Worm (Caenorhabditis elegans) whole organism, midembryonic: ENCODE results near the gene dot-1.5.

Experiments
- T22C8.4 ChIP-seq: fragments of 200-800 bp; sonication (Bioruptor generic); IDR thresholded peaks from 2 replicates; pipeline ENCODE4 v1.3.6; 2022; ENCODE audit warnings: missing genetic modification characterization, missing compliant biosample characterization
- cog-1 ChIP-seq: sonication (generic microtip); optimal IDR thresholded peaks from 2 replicates; lab custom pipeline; 2016; ENCODE audit warnings: missing genetic modification characterization, missing compliant biosample characterization
- flt-1 ChIP-seq: fragments of 200-800 bp; sonication (Bioruptor generic); IDR thresholded peaks from 2 replicates; pipeline ENCODE4 v1.3.6; 2022; ENCODE audit warnings: missing genetic modification characterization, missing compliant biosample characterization
- klf-2 ChIP-seq: fragments of 200-800 bp; sonication (Bioruptor generic); conservative IDR thresholded peaks from 2 replicates; pipeline ENCODE4 v1.3.6; 2022; ENCODE audit warnings: missing genetic modification reagents, missing genetic modification characterization, missing compliant biosample characterization
- med-1 ChIP-seq: sonication (generic microtip); optimal IDR thresholded peaks from 2 replicates; lab custom pipeline; 2017; ENCODE audit warnings: missing genetic modification characterization, mild to moderate bottlenecking, missing compliant biosample characterization, antibody characterized with exemption, missing genetic modification reagents; ENCODE audit not compliant: insufficient read depth
- ref-1 ChIP-seq: fragments of 200-800 bp; sonication (Bioruptor generic); conservative IDR thresholded peaks from 2 replicates; pipeline ENCODE4 v1.3.6; 2022; ENCODE audit warnings: missing genetic modification reagents, missing genetic modification characterization, missing compliant biosample characterization
- tab-1 ChIP-seq: fragments of 200-800 bp; sonication (Bioruptor generic); IDR thresholded peaks from 2 replicates; pipeline ENCODE4 v1.3.6; 2022; ENCODE audit warnings: missing genetic modification characterization, missing compliant biosample characterization
- ztf-23 ChIP-seq: fragments of 200-800 bp; sonication (Bioruptor generic); IDR thresholded peaks from 2 replicates; pipeline ENCODE4 v1.3.6; 2022; ENCODE audit warnings: missing genetic modification reagents, missing genetic modification characterization, missing compliant biosample characterization
- ztf-29 ChIP-seq: fragments of 200-800 bp; sonication (Bioruptor generic); IDR thresholded peaks from 2 replicates; pipeline ENCODE4 v1.3.6; 2022; ENCODE audit warnings: missing genetic modification reagents, missing genetic modification characterization, missing compliant biosample characterization

Gene dot-1.5

ce11 chrX:1917169-1917568 lies at the start of gene dot-1.5:
Gene dot-1.5, plus strand, starts transcription at chrX:1917469.
- TF ChIP-seq T22C8.4 (GFP tag; lab: Robert Waterston, UW) (no peak), ztf-29 (GFP tag; lab: Robert Waterston, UW) (no peak), flt-1 (no peak), klf-2 (GFP tag; lab: Robert Waterston, UW) (no peak), tab-1 (GFP tag; lab: Robert Waterston, UW) (no peak), med-1 (GFP tag; lab: Kevin White, UChicago) (no peak), ref-1 (GFP tag; lab: Robert Waterston, UW) (no peak), ztf-23 (GFP tag; lab: Robert Waterston, UW) (no peak), cog-1 (tag; lab: Kevin White, UChicago) (no peak)

ce11 chrX:1870991-1871390 lies 46.3 kb upstream of the dot-1.5 start:
- TF ChIP-seq ztf-23 (GFP tag; lab: Robert Waterston, UW) (no peak), T22C8.4 (GFP tag; lab: Robert Waterston, UW) (no peak), ztf-29 (GFP tag; lab: Robert Waterston, UW) (no peak), ref-1 (GFP tag; lab: Robert Waterston, UW) (no peak), klf-2 (GFP tag; lab: Robert Waterston, UW) (no peak), tab-1 (GFP tag; lab: Robert Waterston, UW) (no peak), flt-1 (no peak), med-1 (GFP tag; lab: Kevin White, UChicago) (no peak), cog-1 (tag; lab: Kevin White, UChicago) (no peak)

- TF ChIP-seq T22C8.4 (GFP tag; lab: Robert Waterston, UW) (peak; percentile 78), cog-1 (tag; lab: Kevin White, UChicago) (peak; percentile 66), flt-1 (peak; percentile 94), ref-1 (GFP tag; lab: Robert Waterston, UW) (peak; percentile 86), klf-2 (GFP tag; lab: Robert Waterston, UW) (peak; percentile 76), tab-1 (GFP tag; lab: Robert Waterston, UW) (peak; percentile 94), med-1 (GFP tag; lab: Kevin White, UChicago) (peak; percentile 59), ztf-29 (GFP tag; lab: Robert Waterston, UW) (peak; percentile 85), ztf-23 (GFP tag; lab: Robert Waterston, UW) (peak; percentile 88)
Observed at ce11 chrX:1880665-1881064, 36.6 kb upstream of the dot-1.5 start.

- TF ChIP-seq T22C8.4 (GFP tag; lab: Robert Waterston, UW) (no peak), flt-1 (no peak), cog-1 (tag; lab: Kevin White, UChicago) (peak; percentile 36)
Observed at ce11 chrX:1888445-1889035, 28.7 kb upstream of the dot-1.5 start.

- TF ChIP-seq med-1 (GFP tag; lab: Kevin White, UChicago) (no peak), ztf-29 (GFP tag; lab: Robert Waterston, UW) (no peak), ref-1 (GFP tag; lab: Robert Waterston, UW) (no peak), cog-1 (tag; lab: Kevin White, UChicago) (no peak), ztf-23 (GFP tag; lab: Robert Waterston, UW) (no peak), flt-1 (no peak), tab-1 (GFP tag; lab: Robert Waterston, UW) (no peak), T22C8.4 (GFP tag; lab: Robert Waterston, UW) (no peak), klf-2 (GFP tag; lab: Robert Waterston, UW) (no peak)
Observed at ce11 chrX:1890817-1891216, 26.5 kb upstream of the dot-1.5 start.

ce11 chrX:1891887-1892286 lies 25.4 kb upstream of the dot-1.5 start, which contains the start of gene B0294.3:
Gene B0294.3, plus strand, starts transcription at chrX:1892187.
- no peak for TF ChIP-seq med-1 (GFP tag; lab: Kevin White, UChicago)
- no peak for TF ChIP-seq flt-1
- TF ChIP-seq cog-1 (tag; lab: Kevin White, UChicago) = no peak
- TF ChIP-seq ref-1 (GFP tag; lab: Robert Waterston, UW) = no peak

- TF ChIP-seq cog-1 (tag; lab: Kevin White, UChicago) (no peak), klf-2 (GFP tag; lab: Robert Waterston, UW) (no peak), med-1 (GFP tag; lab: Kevin White, UChicago) (no peak), T22C8.4 (GFP tag; lab: Robert Waterston, UW) (no peak), tab-1 (GFP tag; lab: Robert Waterston, UW) (no peak), ztf-29 (GFP tag; lab: Robert Waterston, UW) (no peak), ref-1 (GFP tag; lab: Robert Waterston, UW) (no peak)
Observed at ce11 chrX:1897243-1897642, 20.0 kb upstream of the dot-1.5 start, which contains the start of gene B0294.1. Gene B0294.1, minus strand, starts transcription at chrX:1897343.

ce11 chrX:1901480-1901879 lies 15.8 kb upstream of the dot-1.5 start:
- TF ChIP-seq ztf-29 (GFP tag; lab: Robert Waterston, UW) (no peak), med-1 (GFP tag; lab: Kevin White, UChicago) (no peak), ref-1 (GFP tag; lab: Robert Waterston, UW) (no peak), klf-2 (GFP tag; lab: Robert Waterston, UW) (no peak), cog-1 (tag; lab: Kevin White, UChicago) (no peak), ztf-23 (GFP tag; lab: Robert Waterston, UW) (no peak), tab-1 (GFP tag; lab: Robert Waterston, UW) (no peak), T22C8.4 (GFP tag; lab: Robert Waterston, UW) (no peak), flt-1 (no peak)

- TF ChIP-seq ztf-29 (GFP tag; lab: Robert Waterston, UW) (no peak), flt-1 (no peak), klf-2 (GFP tag; lab: Robert Waterston, UW) (no peak), ref-1 (GFP tag; lab: Robert Waterston, UW) (no peak), med-1 (GFP tag; lab: Kevin White, UChicago) (no peak), ztf-23 (GFP tag; lab: Robert Waterston, UW) (no peak), T22C8.4 (GFP tag; lab: Robert Waterston, UW) (no peak), tab-1 (GFP tag; lab: Robert Waterston, UW) (no peak), cog-1 (tag; lab: Kevin White, UChicago) (no peak)
Observed at ce11 chrX:1907009-1907408, 10.3 kb upstream of the dot-1.5 start.
